Fruit fly (Drosophila melanogaster): ENCODE measurements around the gene CG13912.

DNA sequence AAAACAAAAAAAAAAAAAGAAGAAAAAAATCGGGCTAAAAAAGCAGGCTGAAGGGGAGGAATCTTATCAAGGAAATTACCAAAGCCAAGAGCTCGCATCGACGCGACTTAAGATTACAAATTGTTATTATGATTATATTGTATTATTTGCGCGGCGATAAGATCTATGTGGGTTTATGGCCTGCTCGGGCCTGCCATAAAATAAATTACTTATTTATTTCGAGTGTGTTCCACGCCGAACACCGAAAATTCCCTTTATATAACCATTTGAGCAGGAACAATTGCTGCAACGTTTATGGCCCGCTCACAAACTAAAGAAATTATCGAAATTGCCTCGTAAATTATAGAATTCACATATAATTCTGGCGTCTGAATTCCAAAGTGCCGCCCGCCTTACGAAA, 19.8 kb upstream of the CG13912 start:
- TF ChIP-seq psq (optimal IDR thresholded peaks at IDR 0.05) (no peak), pan (optimal IDR thresholded peaks at IDR 0.05) (no peak)

Data from whole organism.